Worm (Caenorhabditis elegans) whole organism, L1 larva: ENCODE data around the gene cyn-10.

ENCODE experiments used
- alr-1 ChIP-seq: fragments of 200-800 bp; sonication (Bioruptor generic); optimal IDR thresholded peaks from 2 replicates; lab custom pipeline; 2018; ENCODE audit warnings: borderline replicate concordance, mild to moderate bottlenecking, missing genetic modification characterization, missing compliant biosample characterization
- ama-1 ChIP-seq: fragments of 150-350 bp; optimal IDR thresholded peaks from 2 replicates; lab custom pipeline; 2014
- ceh-82 ChIP-seq, 3 experiments: fragments of 150-350 bp in 1 of 3; sonication (generic microtip) in 2 of 3; optimal IDR thresholded peaks; 2 replicates each; lab custom pipeline; 2014 to 2017; ENCODE audit warnings: missing biosample characterization in 3 of 3, missing genetic modification characterization in 3 of 3
- isw-1 ChIP-seq: fragments of 200-800 bp; sonication (Bioruptor generic); IDR thresholded peaks from 2 replicates; pipeline ENCODE4 v1.3.6; 2022; ENCODE audit warnings: missing genetic modification characterization, missing compliant biosample characterization
- lir-3 ChIP-seq: sonication (generic microtip); optimal IDR thresholded peaks from 2 replicates; lab custom pipeline; 2016; ENCODE audit warnings: mild to moderate bottlenecking, missing genetic modification characterization, moderate library complexity, missing compliant biosample characterization; ENCODE audit not compliant: poor library complexity
- nhr-11 ChIP-seq: fragments of 150-350 bp; optimal IDR thresholded peaks from 2 replicates; lab custom pipeline; 2014; ENCODE audit warnings: missing biosample characterization, missing genetic modification characterization
- pax-3 ChIP-seq: fragments of 200-800 bp; sonication (Bioruptor generic); optimal IDR thresholded peaks from 2 replicates; lab custom pipeline; 2018; ENCODE audit warnings: mild to moderate bottlenecking, missing genetic modification characterization, moderate library complexity, missing compliant biosample characterization
- unc-98 ChIP-seq: fragments of 200-800 bp; sonication (Bioruptor generic); IDR thresholded peaks from 2 replicates; pipeline ENCODE4 v1.3.6; 2022; ENCODE audit warnings: missing genetic modification characterization, missing compliant biosample characterization
- zag-1 ChIP-seq: fragments of 150-350 bp; optimal IDR thresholded peaks from 2 replicates; lab custom pipeline; 2014; ENCODE audit warnings: missing biosample characterization, missing genetic modification characterization
- ztf-4 ChIP-seq: fragments of 150-350 bp; optimal IDR thresholded peaks from 2 replicates; lab custom pipeline; 2014; ENCODE audit warnings: missing biosample characterization, missing genetic modification characterization

- no peak for TF ChIP-seq isw-1 (GFP tag; lab: Robert Waterston, UW)
- no peak for TF ChIP-seq nhr-11 (tag; lab: Kevin White, UChicago)
- TF ChIP-seq lir-3 = no peak
- no peak for TF ChIP-seq zag-1
- TF ChIP-seq ama-1 = no peak
- TF ChIP-seq alr-1 (tag; lab: Kevin White, UChicago) = no peak
- TF ChIP-seq ceh-82 (tag; optimal IDR thresholded peaks at IDR 0.05; lab: Kevin White, UChicago) = no peak
- TF ChIP-seq unc-98 (GFP tag; lab: Robert Waterston, UW) = no peak
- no peak for TF ChIP-seq pax-3 (tag; lab: Kevin White, UChicago)
- TF ChIP-seq ztf-4 (tag; lab: Kevin White, UChicago) = no peak
These were observed 28.6 kb downstream of the cyn-10 start for ce11 chrII:6884568-6884967.
